Worm (Caenorhabditis elegans) whole organism, L4/young adult: ENCODE results near the gene F40A3.7.

Experiments used
- W03F9.2 ChIP-seq: fragments of 150-350 bp; optimal IDR thresholded peaks from 2 replicates; lab custom pipeline; 2014; ENCODE audit warnings: missing biosample characterization, missing genetic modification characterization
- dao-5 ChIP-seq: sonication (generic microtip); optimal IDR thresholded peaks from 2 replicates; lab custom pipeline; 2016; ENCODE audit warnings: missing genotype, missing genetic modification characterization, moderate library complexity, missing compliant biosample characterization
- him-1 ChIP-seq: sonication (generic microtip); optimal IDR thresholded peaks from 2 replicates; lab custom pipeline; 2016; ENCODE audit warnings: missing genotype, missing genetic modification reagents, missing genetic modification characterization, missing compliant biosample characterization

DNA sequence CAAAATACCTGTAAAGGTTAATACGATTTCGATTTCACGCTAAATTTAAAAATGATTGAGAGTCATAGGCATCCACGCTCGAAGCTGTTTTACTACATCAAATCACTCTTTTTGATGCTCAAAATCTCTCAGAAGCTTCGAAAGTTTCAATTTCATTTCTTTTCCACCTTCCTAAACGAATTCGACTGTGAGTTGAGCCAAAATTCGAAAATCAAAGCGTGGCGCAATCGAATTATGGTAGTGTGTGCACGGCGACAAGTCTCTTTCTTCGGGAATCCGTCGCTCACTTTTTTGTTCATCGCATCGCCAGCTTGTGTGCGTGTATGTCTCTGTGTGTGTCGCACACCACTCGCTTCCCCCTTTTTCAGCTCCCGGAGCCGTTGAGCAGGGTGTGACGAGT is 26.7 kb downstream of the F40A3.7 start:
- TF ChIP-seq dao-5 (no peak), him-1 (tag; lab: Kevin White, UChicago) (no peak), W03F9.2 (tag; lab: Kevin White, UChicago) (no peak)
